Worm (Caenorhabditis elegans): ENCODE measurements around the gene fmo-4.

The fmo-4 gene

DNA sequence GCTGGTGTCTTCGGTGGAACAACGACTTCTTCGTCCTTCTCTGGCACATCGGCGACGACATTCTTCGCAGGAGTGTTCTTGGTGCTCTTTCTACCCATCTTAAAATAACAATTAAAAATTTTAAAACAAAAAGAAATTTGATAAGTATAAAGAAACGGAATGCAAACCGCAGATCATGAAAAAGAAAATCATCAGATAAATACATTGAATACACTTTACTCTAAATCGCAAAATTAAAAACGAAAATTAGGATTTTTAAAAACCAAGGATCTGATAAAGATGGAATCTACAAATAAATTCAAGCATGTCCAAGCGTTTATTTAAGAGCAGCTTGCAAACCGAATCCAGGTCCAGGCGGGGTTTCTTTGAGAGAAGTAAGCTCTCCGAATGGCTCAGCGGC is 17.9 kb upstream of the fmo-4 start, which contains the start of gene F53F4.11:
TSS of gene F53F4.11 (minus strand) at position 101 of the 400 bp plus-strand sequence.
- TF ChIP-seq unc-62 (GFP tag; optimal IDR thresholded peaks at IDR 0.05), result no peak

DNA sequence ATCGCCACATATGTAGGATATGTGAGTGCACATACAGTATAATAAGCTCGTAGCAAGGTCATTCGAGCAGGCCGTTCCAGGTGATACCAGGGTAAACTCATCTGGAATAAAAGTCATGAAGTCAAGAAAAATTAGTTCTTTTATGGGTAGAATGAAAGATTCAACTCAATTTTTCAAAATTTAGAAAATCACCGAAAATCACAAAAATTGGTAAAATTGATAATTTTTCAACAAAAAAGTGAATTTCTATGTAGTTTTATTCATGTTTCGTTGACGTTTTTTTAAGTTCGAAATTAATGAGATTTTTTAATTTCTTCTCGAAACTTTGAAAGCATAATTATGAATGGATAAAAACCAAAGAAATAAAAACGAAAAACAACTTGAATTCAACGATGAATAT is 15.2 kb upstream of the fmo-4 start, which contains the start of gene F53F4.16:
TSS of gene F53F4.16 (minus strand) at position 101 of the 400 bp plus-strand sequence.
- no peak for TF ChIP-seq unc-62 (GFP tag; optimal IDR thresholded peaks at IDR 0.05)

DNA sequence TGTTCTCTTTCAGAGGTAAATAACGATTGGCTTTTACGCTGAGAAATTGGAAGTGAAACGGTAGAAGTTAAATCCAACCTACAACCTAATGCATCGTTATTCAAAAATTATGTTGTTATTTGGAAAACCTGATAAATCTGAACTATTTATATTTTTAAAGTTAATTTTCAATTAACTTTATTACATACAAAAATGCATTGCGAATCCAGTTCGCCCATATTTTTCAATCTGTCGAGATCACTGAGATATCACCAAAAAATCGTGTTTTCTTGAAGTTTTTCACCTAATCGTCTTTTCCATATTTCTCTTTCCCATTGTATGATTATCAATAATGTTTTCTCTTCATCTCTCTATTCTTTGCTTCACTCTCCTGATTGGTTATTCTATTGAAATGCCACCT is 14.2 kb upstream of the fmo-4 start, which contains the start of gene F53F4.15:
TSS of gene F53F4.15 (plus strand) at position 301 of the 400 bp plus-strand sequence.
- no peak for TF ChIP-seq unc-62 (GFP tag; optimal IDR thresholded peaks at IDR 0.05)

DNA sequence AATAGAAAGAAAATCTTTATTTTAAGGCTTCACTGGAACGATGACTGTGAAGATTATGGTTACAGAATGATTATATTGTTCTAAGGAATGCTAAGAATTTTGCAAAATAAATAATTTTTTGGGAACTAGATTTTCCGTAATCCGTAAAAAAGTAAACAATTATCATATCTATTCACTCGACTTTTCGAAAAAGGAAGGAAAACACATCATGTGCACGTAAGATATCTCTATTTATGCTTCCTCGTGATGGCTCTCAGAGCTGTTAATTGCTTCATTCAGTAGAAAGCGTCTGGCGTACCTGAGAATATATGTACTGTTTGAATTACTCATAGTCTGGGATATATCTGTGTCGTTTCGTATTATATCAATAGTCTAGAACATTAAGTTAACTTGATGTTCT is 13.3 kb upstream of the fmo-4 start, which contains the start of gene srd-11:
TSS of gene srd-11 (minus strand) at position 101 of the 400 bp plus-strand sequence.
- TF ChIP-seq unc-62 (GFP tag; optimal IDR thresholded peaks at IDR 0.05), result no peak

DNA sequence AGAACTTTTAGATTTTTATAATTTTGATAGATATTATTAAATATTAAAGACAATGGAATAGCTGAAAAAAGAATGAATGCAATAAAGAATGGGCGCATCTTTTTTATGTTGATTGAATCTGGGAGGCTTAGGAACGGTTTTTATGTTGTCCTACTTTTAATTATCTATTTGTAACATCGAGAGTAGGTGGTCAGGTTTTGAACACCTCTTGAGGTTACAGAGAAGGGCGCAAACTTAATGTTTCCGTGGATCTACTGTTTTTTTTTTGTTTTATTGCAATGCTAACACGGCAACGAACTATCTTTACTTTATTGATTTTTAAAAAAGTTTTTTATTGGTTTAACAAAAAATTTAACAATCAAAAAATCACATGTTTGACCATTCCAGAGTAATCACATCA is 7.4 kb upstream of the fmo-4 start, which contains the start of gene F53F4.7:
TSS of gene F53F4.7 (minus strand) at position 101 of the 400 bp plus-strand sequence.
- no peak for TF ChIP-seq unc-62 (GFP tag; optimal IDR thresholded peaks at IDR 0.05)

DNA sequence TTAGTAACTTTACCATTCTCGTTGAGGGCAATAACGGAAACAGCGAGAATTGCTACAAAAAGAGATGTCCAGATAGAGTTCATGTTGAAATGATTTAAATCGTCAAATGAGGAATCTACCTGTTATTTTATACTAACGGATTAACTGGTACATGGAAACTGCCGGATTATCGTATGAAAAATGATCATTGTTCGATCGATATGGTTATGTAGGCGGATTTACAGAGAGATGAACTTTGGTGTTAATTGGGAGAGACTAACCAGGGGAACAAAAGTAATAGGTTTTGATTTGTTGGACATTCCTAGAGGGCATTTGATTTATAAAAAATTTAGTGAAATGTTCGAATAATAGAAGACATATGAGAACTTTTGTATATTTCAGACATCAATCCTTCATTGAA is 5.3 kb upstream of the fmo-4 start, which contains the start of gene spig-9:
TSS of gene spig-9 (minus strand) at position 101 of the 400 bp plus-strand sequence.
- TF ChIP-seq unc-62 (GFP tag; optimal IDR thresholded peaks at IDR 0.05), result no peak

DNA sequence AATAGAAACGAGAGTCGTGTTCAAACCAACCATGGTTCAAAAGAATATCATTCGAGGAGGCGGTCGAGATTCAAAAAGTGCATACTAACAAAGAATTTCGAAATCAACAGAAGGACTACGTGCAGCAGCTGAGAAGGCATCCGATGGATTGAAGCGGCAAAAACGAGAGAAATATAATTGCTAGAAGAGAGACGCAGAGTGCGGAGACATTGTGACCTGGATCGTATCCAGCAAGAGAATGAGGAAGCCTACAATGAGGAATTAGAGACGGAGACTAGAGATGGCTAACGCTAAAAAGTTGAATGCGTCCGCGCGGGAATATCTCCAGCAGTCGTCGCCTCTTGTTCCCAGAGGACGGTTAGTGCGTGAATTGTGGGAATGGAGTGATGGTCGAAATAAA is 3.3 kb upstream of the fmo-4 start:
- TF ChIP-seq unc-62 (GFP tag; optimal IDR thresholded peaks at IDR 0.05), result no peak

DNA sequence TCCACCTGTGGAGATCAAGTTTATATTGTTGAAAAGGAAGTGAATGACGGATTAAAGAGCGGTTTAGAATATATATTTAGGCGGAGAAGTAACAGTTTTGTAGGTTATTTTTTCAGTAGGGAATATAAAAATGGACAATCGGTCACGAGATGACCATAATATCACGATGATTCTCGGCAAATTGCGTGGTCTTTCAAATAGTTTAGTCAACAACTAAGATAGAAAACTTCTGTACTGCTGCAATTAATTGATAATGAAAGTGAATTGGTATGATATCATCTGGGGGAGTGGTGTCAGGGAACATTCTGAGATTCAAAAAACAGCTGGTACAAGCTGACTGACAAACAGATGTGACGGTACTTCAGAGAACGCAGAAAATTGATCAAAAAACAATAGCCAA is 2.0 kb upstream of the fmo-4 start:
- TF ChIP-seq unc-62 (GFP tag; optimal IDR thresholded peaks at IDR 0.05), result no peak

DNA sequence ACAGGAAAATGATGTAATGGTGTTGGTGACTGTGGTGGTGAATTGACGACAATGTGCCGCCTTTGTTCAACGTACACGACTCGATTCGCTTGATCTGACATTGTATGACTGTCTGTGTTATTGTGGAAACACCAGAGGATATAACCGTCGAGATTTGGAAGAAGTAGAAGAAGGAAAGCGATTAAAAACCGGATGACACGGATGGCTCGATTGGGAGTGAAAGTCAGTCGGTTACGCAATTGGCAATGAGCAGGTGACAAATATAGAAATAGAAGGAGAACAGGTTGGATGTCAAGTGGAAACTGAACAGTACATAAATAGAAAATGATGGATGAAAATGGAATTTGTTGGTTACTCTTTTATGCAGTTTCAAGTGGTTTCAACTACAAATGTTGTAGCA is 5.6 kb downstream of the fmo-4 start, which contains the start of gene rdy-2:
TSS of gene rdy-2 (minus strand) at position 101 of the 400 bp plus-strand sequence.
- TF ChIP-seq unc-62 (GFP tag; optimal IDR thresholded peaks at IDR 0.05), result no peak

DNA sequence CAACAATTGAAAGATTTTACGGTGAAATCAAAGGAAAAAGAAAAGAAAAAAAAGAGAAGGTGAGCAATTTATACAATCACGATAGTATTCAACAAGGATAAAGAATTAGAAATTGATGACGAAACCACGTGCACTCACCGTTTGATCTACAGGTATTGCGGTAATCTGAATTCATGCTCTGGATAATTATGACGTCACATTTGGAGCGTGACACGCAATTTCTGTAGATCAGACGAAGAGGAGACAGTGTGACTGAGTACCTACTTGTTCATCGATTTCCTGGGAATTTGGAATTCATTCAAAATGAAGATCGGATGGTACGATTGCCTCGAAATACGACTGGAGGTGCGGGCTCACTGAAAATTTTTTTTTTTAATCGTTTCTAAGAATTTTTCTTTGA is 8.1 kb downstream of the fmo-4 start:
- no peak for TF ChIP-seq unc-62 (GFP tag; optimal IDR thresholded peaks at IDR 0.05)

DNA sequence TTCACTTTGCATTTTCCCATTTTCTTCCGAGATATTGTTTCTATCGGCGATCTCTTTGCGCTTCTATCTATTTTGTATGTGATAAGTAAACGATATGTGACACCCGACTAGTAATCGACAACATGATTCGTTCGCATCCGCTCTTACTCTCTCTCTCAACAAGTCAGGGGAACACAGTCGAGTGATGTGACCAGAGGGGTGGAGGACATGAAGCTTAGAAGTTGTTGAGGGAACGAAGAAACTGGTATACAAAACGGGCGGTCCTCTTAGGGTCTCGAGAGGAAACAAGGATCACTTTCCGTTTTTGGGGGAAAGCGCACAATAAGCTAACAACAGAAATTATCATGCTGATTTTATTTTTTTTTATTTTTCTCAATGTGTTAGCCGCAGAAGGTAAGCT is 13.4 kb downstream of the fmo-4 start, which contains the start of gene F53F4.4:
TSS of gene F53F4.4 (plus strand) at position 301 of the 400 bp plus-strand sequence.
- TF ChIP-seq unc-62 (GFP tag; optimal IDR thresholded peaks at IDR 0.05), result no peak

DNA sequence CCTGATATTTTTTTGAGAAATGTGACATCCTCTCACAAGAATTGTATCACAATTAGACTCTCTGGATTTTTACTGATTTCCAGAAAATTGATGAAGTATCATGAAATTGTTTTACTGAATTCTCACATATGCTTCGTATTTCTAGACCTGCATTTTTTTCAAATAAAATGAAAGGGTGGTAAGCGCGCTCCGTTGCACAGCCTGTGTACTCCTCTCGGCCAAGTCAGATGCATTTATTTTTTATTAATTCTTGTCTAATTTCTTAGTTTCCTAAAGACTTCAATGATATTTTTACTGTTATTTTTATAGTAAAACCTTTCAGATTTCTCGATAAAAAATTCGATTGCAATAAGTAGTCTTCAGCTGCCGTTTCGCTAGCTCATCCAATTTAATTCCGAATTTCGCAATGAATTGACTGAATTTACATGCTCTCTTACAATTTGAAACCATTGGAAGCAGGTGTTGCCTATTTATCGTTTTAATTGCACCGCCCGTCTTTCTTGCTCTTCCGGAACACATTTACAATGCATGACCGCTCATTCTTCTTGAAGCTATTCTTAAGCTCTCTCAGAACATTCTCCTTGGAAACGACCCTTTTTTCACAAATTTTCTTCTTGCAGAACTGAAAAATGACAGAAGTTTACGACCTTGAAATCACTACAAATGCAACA is 14.9 kb downstream of the fmo-4 start, which contains the start of gene tbcb-1:
TSS of gene tbcb-1 (plus strand) at position 621 of the 671 bp plus-strand sequence.
- TF ChIP-seq unc-62 (GFP tag; optimal IDR thresholded peaks at IDR 0.05), result no peak

DNA sequence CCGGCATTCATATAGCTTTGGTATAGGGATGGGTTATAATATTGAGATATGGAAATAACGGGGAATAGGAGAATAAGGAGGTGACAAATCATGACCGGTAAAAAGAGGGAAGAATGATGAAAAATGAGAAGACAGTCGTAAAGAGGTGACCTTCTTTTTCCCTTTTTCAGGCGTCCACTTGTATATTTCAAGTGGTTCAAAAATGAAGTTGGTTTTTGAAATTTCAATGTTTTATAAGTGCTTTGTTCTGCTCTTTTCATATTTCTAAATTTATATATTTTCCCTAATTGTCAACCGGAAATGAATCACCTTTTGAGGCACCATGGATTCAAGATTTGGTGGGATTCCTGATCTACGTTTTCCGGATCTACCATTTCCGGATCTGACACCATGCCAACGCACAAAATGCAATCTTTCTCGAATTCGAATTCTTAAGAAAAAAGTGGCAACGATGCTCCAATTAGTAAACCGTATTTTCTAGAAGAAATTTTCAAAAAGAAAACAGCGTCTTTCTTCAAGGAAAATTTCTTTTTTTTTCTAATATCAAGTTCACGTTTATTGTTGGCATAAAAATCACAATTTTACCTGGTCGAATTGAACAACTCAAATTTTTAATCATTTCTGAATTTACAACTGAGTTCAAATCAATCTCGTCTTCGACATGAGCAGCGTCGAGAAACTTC is 16.9 kb downstream of the fmo-4 start, which contains the start of the genes F53F4.2 and F53F4.18:
TSS of gene F53F4.2 (minus strand) at position 101 of the 683 bp plus-strand sequence.
TSS of gene F53F4.18 (plus strand) at position 633 of the 683 bp plus-strand sequence.
- TF ChIP-seq unc-62 (GFP tag; optimal IDR thresholded peaks at IDR 0.05), result no peak

DNA sequence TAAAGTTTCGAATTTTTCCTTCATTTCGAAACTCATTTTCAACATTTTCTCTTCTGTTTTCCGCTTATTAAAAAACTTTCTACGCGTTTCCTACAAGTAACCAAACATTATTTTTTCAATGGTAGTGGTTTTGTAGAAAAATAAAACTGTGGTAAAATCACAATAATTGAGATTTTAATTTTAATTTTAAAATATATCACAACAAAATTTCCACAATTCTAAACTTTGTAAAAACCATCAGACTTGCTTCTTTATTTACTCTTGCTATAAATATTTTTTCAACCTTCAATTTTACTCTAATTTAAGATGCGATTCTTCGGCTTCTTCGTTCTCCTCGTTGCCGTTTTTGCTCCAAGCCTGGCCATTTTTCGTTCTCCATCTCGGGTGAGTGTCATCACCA is 18.6 kb downstream of the fmo-4 start, which contains the start of gene F53F4.17:
TSS of gene F53F4.17 (plus strand) at position 301 of the 400 bp plus-strand sequence.
- no peak for TF ChIP-seq unc-62 (GFP tag; optimal IDR thresholded peaks at IDR 0.05)

DNA sequence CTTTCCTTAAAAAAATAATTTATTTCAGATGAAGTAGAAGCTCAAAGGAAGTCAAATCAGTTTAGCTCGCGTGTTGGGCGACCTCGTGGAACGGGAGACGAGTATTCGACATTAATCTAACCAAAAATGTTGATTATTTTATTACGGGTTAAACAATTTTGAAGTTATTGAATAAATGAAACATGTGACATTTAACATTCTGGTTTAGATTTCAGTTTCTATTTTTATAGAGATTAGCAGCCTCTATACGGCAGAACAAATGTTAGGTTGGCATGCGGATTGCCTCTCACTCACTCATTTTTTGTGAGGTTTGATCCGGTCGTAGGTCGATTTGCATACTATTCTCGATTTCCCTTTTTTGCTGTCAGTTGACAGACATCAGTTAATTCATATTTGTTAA is 22.0 kb downstream of the fmo-4 start, which contains the start of gene F53F4.1:
TSS of gene F53F4.1 (plus strand) at position 301 of the 400 bp plus-strand sequence.
- TF ChIP-seq unc-62 (GFP tag; optimal IDR thresholded peaks at IDR 0.05), result no peak

DNA sequence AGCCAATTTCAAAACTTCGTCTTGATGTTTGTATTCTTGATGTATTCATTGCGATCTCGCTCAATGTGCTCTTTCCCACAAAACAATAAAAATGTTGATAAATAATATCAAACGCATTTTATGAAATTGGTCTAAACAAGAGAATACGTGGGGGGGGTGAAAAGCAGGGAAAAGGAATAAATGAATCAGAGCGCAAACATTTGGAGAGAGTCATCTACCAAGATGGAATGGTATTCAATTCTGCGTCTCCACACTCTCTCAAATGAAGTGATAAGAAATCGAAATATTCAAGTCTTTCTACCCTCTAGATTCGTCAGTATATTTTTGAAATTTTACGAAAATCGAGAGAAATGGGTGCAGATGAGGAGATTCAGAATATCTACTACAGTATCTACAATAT is 25.8 kb downstream of the fmo-4 start, which contains the start of gene C50B8.5:
TSS of gene C50B8.5 (plus strand) at position 273 of the 400 bp plus-strand sequence.
- no peak for TF ChIP-seq unc-62 (GFP tag; optimal IDR thresholded peaks at IDR 0.05)

Measured in whole organism, dauer.